Worm (Caenorhabditis elegans): ENCODE results near the gene ugt-65.

The ugt-65 gene

DNA sequence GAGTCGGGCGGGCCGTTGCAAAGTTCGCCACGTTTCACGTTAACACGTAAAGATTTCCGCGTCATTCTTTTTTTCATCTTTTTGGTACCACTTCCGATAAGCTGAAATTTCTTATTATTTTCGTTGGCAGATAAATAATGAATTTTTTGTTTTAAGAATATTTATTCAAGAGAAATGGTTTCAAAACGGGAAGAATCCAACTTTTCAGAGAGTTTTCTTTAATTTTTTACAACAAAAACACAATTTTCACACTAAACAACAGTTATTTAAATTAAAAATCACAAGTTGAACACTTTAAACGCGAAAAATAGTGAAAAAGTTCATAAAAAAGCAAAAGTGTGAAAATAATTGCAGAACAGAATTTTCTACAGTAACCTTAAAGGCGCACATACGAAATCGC, 33.6 kb downstream of the ugt-65 start, which contains the start of gene spe-44:
TSS of gene spe-44 (minus strand) at position 101 of the 400 bp plus-strand sequence.
- TF ChIP-seq nhr-237 (tag; optimal IDR thresholded peaks at IDR 0.05) = no peak
- no peak for TF ChIP-seq peb-1 (tag; optimal IDR thresholded peaks at IDR 0.05)
- TF ChIP-seq nhr-10 (tag; optimal IDR thresholded peaks at IDR 0.05) = no peak
- TF ChIP-seq ceh-16 (tag; optimal IDR thresholded peaks at IDR 0.05) = no peak
- no peak for TF ChIP-seq lin-11 (tag; optimal IDR thresholded peaks at IDR 0.05)
- no peak for TF ChIP-seq unc-39 (tag; optimal IDR thresholded peaks at IDR 0.05)
- TF ChIP-seq dmd-4 (tag; optimal IDR thresholded peaks at IDR 0.05) = no peak
- TF ChIP-seq F13H6.1 (tag; optimal IDR thresholded peaks at IDR 0.05) = no peak

DNA sequence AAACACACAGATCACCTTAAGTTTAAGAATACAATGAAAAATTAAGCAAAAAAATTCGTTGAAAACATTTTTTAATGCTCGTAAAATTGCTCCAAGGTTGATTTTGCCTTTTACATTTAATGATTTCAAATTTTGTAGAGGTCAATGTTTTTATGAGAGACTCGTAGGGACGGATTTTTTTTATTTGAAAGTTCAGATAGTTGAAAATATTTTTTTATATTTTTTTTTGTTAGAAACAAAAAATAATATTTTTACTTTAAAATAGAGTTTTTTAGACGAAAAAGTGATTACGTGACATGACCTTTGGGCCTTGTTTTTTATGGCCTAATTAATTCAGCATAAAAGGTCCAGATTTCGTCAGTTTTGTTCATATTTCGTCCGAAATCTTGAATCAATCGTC, 34.3 kb downstream of the ugt-65 start, which contains the start of gene smz-1:
TSS of gene smz-1 (plus strand) at position 301 of the 400 bp plus-strand sequence.
- no peak for TF ChIP-seq F13H6.1 (tag; optimal IDR thresholded peaks at IDR 0.05)
- TF ChIP-seq ztf-11 (tag; optimal IDR thresholded peaks at IDR 0.05) = no peak
- TF ChIP-seq gmeb-1 (tag; optimal IDR thresholded peaks at IDR 0.05) = no peak
- no peak for TF ChIP-seq C34F6.9 (tag; optimal IDR thresholded peaks at IDR 0.05)
- TF ChIP-seq nhr-21 (tag; optimal IDR thresholded peaks at IDR 0.05) = no peak
- TF ChIP-seq nhr-10 (tag; optimal IDR thresholded peaks at IDR 0.05) = no peak
- TF ChIP-seq nhr-77 (tag; optimal IDR thresholded peaks at IDR 0.05) = no peak
- no peak for TF ChIP-seq sma-9 (GFP tag; optimal IDR thresholded peaks at IDR 0.05)
- TF ChIP-seq sma-9 (tag; optimal IDR thresholded peaks at IDR 0.05) = no peak

DNA sequence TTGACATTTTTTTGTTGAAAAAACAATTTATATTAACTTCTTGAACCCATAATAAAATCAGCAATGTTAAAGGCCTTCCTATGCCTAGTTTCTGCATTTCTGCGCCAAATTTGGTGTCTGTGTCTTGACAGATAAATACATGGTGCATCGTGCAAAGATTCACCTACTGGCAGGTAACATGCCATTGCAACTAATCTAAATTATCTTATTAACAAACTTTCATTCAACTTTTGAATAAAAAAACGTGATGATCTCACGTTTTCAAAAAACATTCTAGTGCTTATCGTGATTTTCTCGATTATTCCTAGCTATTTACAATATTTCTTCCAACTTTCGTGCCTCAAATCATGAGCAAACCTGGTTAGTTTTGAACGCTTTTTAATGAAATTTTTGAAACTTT, 36.1 kb downstream of the ugt-65 start, which contains the start of gene C25G4.7:
TSS of gene C25G4.7 (plus strand) at position 301 of the 400 bp plus-strand sequence.
- TF ChIP-seq fos-1 (tag; optimal IDR thresholded peaks at IDR 0.05) (no peak), snpc-4 (tag; optimal IDR thresholded peaks at IDR 0.05) (no peak), ceh-16 (tag; optimal IDR thresholded peaks at IDR 0.05) (no peak), ceh-82 (tag; optimal IDR thresholded peaks at IDR 0.05) (no peak), C34F6.9 (tag; optimal IDR thresholded peaks at IDR 0.05) (no peak), zag-1 (tag; optimal IDR thresholded peaks at IDR 0.05) (no peak), nhr-6 (tag; optimal IDR thresholded peaks at IDR 0.05) (no peak), blmp-1 (tag; optimal IDR thresholded peaks at IDR 0.05; ENCODE audit: insufficient read depth) (no peak), ztf-1 (GFP tag; conservative IDR thresholded peaks at IDR 0.05) (no peak), ama-1 (optimal IDR thresholded peaks at IDR 0.05) (no peak), lsy-2 (tag; optimal IDR thresholded peaks at IDR 0.05) (no peak), lin-39 (tag; optimal IDR thresholded peaks at IDR 0.05) (no peak)

DNA sequence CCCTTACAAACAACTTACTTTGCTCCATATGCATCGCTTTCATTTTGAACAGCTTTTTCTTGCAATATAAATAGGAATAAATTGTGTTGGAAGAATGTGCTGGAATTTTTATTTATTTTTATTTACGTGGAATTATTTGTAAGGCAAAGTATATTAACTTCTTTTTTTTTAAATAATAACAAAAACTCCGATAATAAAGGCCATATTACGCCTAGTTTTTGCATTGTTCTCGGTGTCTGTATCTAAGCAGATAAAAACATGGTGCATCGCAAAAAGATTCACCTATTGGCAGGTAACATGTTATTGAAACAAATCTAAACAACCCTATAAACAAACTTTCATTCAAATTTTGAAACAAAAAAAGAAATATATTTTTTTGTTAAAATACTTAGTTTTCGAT, 42.9 kb downstream of the ugt-65 start, which contains the start of gene C25G4.8:
TSS of gene C25G4.8 (minus strand) at position 101 of the 400 bp plus-strand sequence.
- TF ChIP-seq skn-1 (tag; optimal IDR thresholded peaks at IDR 0.05) (no peak), sma-9 (GFP tag; optimal IDR thresholded peaks at IDR 0.05) (no peak), sma-9 (tag; optimal IDR thresholded peaks at IDR 0.05) (no peak), sem-4 (tag; optimal IDR thresholded peaks at IDR 0.05) (no peak), nhr-11 (tag; optimal IDR thresholded peaks at IDR 0.05) (no peak), aly-2 (tag; optimal IDR thresholded peaks at IDR 0.05) (no peak), fos-1 (tag; optimal IDR thresholded peaks at IDR 0.05) (no peak), mdl-1 (tag; optimal IDR thresholded peaks at IDR 0.05) (no peak), ama-1 (optimal IDR thresholded peaks at IDR 0.05) (no peak), lsy-2 (tag; optimal IDR thresholded peaks at IDR 0.05) (no peak), gmeb-1 (tag; optimal IDR thresholded peaks at IDR 0.05) (no peak), elt-3 (tag; optimal IDR thresholded peaks at IDR 0.05) (no peak), lin-11 (tag; optimal IDR thresholded peaks at IDR 0.05) (no peak), unc-62 (GFP tag; optimal IDR thresholded peaks at IDR 0.05) (no peak), unc-55 (GFP tag; optimal IDR thresholded peaks at IDR 0.05) (no peak), snpc-4 (tag; optimal IDR thresholded peaks at IDR 0.05) (no peak), blmp-1 (tag; optimal IDR thresholded peaks at IDR 0.05; ENCODE audit: insufficient read depth) (no peak), F13H6.1 (tag; optimal IDR thresholded peaks at IDR 0.05) (no peak), nhr-129 (tag; optimal IDR thresholded peaks at IDR 0.05) (no peak), nhr-77 (tag; optimal IDR thresholded peaks at IDR 0.05) (no peak), mbf-1 (tag; optimal IDR thresholded peaks at IDR 0.05) (no peak)

DNA sequence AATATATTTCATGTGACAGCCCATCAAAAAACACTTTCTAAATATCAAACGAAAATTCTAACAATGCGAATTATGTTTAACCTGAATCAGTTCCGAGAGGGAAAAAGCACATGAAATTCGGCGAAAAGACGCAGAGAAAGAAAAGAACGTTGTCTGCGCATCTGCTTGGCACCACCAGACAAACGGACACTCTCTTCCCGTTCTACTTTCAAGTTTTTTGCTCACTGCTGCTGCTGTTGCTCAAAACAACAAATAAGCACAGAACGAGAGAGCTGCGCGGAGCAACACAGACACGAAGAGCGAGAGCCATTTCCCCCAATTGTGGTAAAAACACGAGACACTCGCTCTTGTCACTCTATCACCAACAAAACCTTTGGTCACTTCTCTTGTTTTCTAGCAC, 44.3 kb downstream of the ugt-65 start:
- TF ChIP-seq unc-55 (GFP tag; optimal IDR thresholded peaks at IDR 0.05) (peak; percentile 63), lin-11 (tag; optimal IDR thresholded peaks at IDR 0.05) (peak; percentile 40), C34F6.9 (tag; optimal IDR thresholded peaks at IDR 0.05) (peak; percentile 55), unc-62 (GFP tag; optimal IDR thresholded peaks at IDR 0.05) (no peak), nhr-129 (tag; optimal IDR thresholded peaks at IDR 0.05) (peak; percentile 83), mbf-1 (tag; optimal IDR thresholded peaks at IDR 0.05) (no peak)

Measured in whole organism, L2 larva.